Worm (Caenorhabditis elegans): ENCODE measurements around the gene vps-45.

DNA sequence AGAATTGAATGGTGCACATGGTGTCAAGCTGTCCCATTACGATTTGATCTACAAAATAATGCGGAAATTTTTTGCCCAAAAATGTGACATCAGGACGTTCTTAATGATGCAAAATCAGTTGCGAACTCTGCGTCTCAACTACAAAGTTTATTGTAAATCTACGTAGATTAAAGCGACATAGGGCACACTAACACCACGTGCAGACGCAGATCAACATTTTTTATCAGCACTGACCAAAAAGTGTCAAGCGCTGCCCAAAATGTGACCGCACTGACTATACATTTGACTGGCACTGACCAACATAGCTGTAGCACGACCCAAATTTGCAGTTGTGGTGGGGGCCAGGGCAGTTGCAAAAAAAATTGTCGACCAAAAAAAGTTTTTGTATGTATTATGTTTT is 34.9 kb upstream of the vps-45 start:
- TF ChIP-seq fos-1 (tag; optimal IDR thresholded peaks at IDR 0.05) (no peak), egl-27 (tag; optimal IDR thresholded peaks at IDR 0.05) (no peak), nhr-28 (tag; optimal IDR thresholded peaks at IDR 0.05) (no peak), pha-4 (tag; optimal IDR thresholded peaks at IDR 0.05) (no peak)

Measured in whole organism, L3 larva.